Worm (Caenorhabditis elegans) whole organism, L2 larva: ENCODE data around the gene srg-45.

ENCODE experiments used
- C34F6.9 ChIP-seq: fragments of 150-350 bp; optimal IDR thresholded peaks from 2 replicates; lab custom pipeline; 2014; ENCODE audit warnings: missing biosample characterization, missing genetic modification characterization
- F13H6.1 ChIP-seq: sonication (generic microtip); optimal IDR thresholded peaks from 2 replicates; lab custom pipeline; 2016; ENCODE audit warnings: missing genetic modification characterization, missing compliant biosample characterization
- R02D3.7 ChIP-seq: fragments of 150-350 bp; optimal IDR thresholded peaks from 2 replicates; lab custom pipeline; 2014; ENCODE audit warnings: missing biosample characterization, missing genetic modification characterization
- Y55F3AM.14 ChIP-seq: fragments of 200-800 bp; sonication (Bioruptor generic); optimal IDR thresholded peaks from 2 replicates; lab custom pipeline; 2018; ENCODE audit warnings: mild to moderate bottlenecking, missing genetic modification characterization, missing compliant biosample characterization
- ZK546.5 ChIP-seq: sonication (generic microtip); optimal IDR thresholded peaks from 2 replicates; lab custom pipeline; 2017; ENCODE audit warnings: missing biosample characterization, missing genetic modification characterization
- aly-2 ChIP-seq: fragments of 150-350 bp; optimal IDR thresholded peaks from 2 replicates; lab custom pipeline; 2014; ENCODE audit warnings: missing biosample characterization, missing genetic modification characterization
- ama-1 ChIP-seq: fragments of 150-350 bp; optimal IDR thresholded peaks from 2 replicates; lab custom pipeline; 2018; ENCODE audit warnings: inconsistent platforms
- blmp-1 ChIP-seq: sonication (generic microtip); optimal IDR thresholded peaks from 2 replicates; lab custom pipeline; 2017; ENCODE audit warnings: missing genetic modification characterization, mild to moderate bottlenecking, missing compliant biosample characterization, antibody characterized with exemption, moderate library complexity; ENCODE audit not compliant: insufficient read depth
- ceh-16 ChIP-seq: fragments of 150-350 bp; optimal IDR thresholded peaks from 2 replicates; lab custom pipeline; 2014; ENCODE audit warnings: missing biosample characterization, missing genetic modification characterization
- ceh-82 ChIP-seq: fragments of 150-350 bp; optimal IDR thresholded peaks from 2 replicates; lab custom pipeline; 2014; ENCODE audit warnings: missing biosample characterization, missing genetic modification characterization
- crh-2 ChIP-seq: sonication (generic microtip); optimal IDR thresholded peaks from 2 replicates; lab custom pipeline; 2017; ENCODE audit warnings: missing biosample characterization, missing genetic modification characterization
- dmd-4 ChIP-seq: sonication (generic microtip); optimal IDR thresholded peaks from 2 replicates; lab custom pipeline; 2017; ENCODE audit warnings: missing biosample characterization, missing genetic modification characterization
- egl-27 ChIP-seq: sonication (generic microtip); optimal IDR thresholded peaks from 3 replicates; lab custom pipeline; 2017; ENCODE audit warnings: missing biosample characterization, missing genetic modification reagents, missing genetic modification characterization
- elt-1 ChIP-seq: fragments of 150-350 bp; optimal IDR thresholded peaks from 2 replicates; lab custom pipeline; 2014; ENCODE audit warnings: missing biosample characterization, missing genetic modification characterization
- elt-3 ChIP-seq: sonication (generic microtip); optimal IDR thresholded peaks from 2 replicates; lab custom pipeline; 2017; ENCODE audit warnings: missing biosample characterization, missing genetic modification characterization
- fos-1 ChIP-seq: fragments of 150-350 bp; optimal IDR thresholded peaks from 2 replicates; lab custom pipeline; 2014; ENCODE audit warnings: missing biosample characterization, missing genetic modification characterization
- gmeb-1 ChIP-seq: fragments of 150-350 bp; optimal IDR thresholded peaks from 2 replicates; lab custom pipeline; 2014; ENCODE audit warnings: missing biosample characterization, missing genetic modification characterization
- lin-11 ChIP-seq: fragments of 150-350 bp; sonication (generic microtip); optimal IDR thresholded peaks from 2 replicates; lab custom pipeline; 2014; ENCODE audit warnings: missing biosample characterization, missing genetic modification characterization, inconsistent platforms, mixed read lengths
- lin-13 ChIP-seq: fragments of 150-350 bp; optimal IDR thresholded peaks from 2 replicates; lab custom pipeline; 2014; ENCODE audit warnings: missing biosample characterization, missing genetic modification reagents, missing genetic modification characterization
- lin-39 ChIP-seq: fragments of 150-350 bp; optimal IDR thresholded peaks from 2 replicates; lab custom pipeline; 2014; ENCODE audit warnings: missing biosample characterization, missing genetic modification reagents, missing genetic modification characterization
- lsy-2 ChIP-seq, 2 experiments: fragments of 150-350 bp in 1 of 2; sonication (generic microtip) in 1 of 2; optimal IDR thresholded peaks; 2 replicates each; lab custom pipeline; 2014 to 2017; ENCODE audit warnings: missing biosample characterization in 2 of 2, missing genetic modification characterization in 2 of 2
- mbf-1 ChIP-seq: sonication (generic microtip); optimal IDR thresholded peaks from 2 replicates; lab custom pipeline; 2017; ENCODE audit warnings: missing biosample characterization, missing genetic modification characterization
- mdl-1 ChIP-seq, 2 experiments: fragments of 150-350 bp in 1 of 2; sonication (generic microtip) in 1 of 2; optimal IDR thresholded peaks; 2 replicates each; lab custom pipeline; 2017; ENCODE audit warnings: missing biosample characterization in 2 of 2, missing genetic modification characterization in 2 of 2
- nhr-10 ChIP-seq: sonication (generic microtip); optimal IDR thresholded peaks from 2 replicates; lab custom pipeline; 2017; ENCODE audit warnings: missing biosample characterization, missing genetic modification characterization
- nhr-11 ChIP-seq: fragments of 150-350 bp; optimal IDR thresholded peaks from 2 replicates; lab custom pipeline; 2014; ENCODE audit warnings: missing biosample characterization, missing genetic modification characterization
- nhr-12 ChIP-seq: fragments of 150-350 bp; optimal IDR thresholded peaks from 2 replicates; lab custom pipeline; 2014; ENCODE audit warnings: missing biosample characterization, missing genetic modification characterization
- nhr-129 ChIP-seq: fragments of 150-350 bp; optimal IDR thresholded peaks from 2 replicates; lab custom pipeline; 2014; ENCODE audit warnings: missing biosample characterization, missing genetic modification characterization
- nhr-21 ChIP-seq: fragments of 150-350 bp; optimal IDR thresholded peaks from 2 replicates; lab custom pipeline; 2014; ENCODE audit warnings: missing biosample characterization, missing genetic modification characterization
- nhr-23 ChIP-seq: fragments of 150-350 bp; optimal IDR thresholded peaks from 2 replicates; lab custom pipeline; 2014; ENCODE audit warnings: missing biosample characterization, missing genetic modification reagents, missing genetic modification characterization
- nhr-237 ChIP-seq: fragments of 150-350 bp; optimal IDR thresholded peaks from 2 replicates; lab custom pipeline; 2014; ENCODE audit warnings: missing biosample characterization, missing genetic modification characterization
- nhr-25 ChIP-seq: fragments of 150-350 bp; sonication (generic microtip); optimal IDR thresholded peaks from 3 replicates; lab custom pipeline; 2014; ENCODE audit warnings: missing biosample characterization, missing genetic modification characterization
- nhr-6 ChIP-seq: fragments of 150-350 bp; optimal IDR thresholded peaks from 2 replicates; lab custom pipeline; 2014; ENCODE audit warnings: missing biosample characterization, missing genetic modification characterization
- nhr-77 ChIP-seq: fragments of 150-350 bp; optimal IDR thresholded peaks from 2 replicates; lab custom pipeline; 2014; ENCODE audit warnings: missing biosample characterization, missing genetic modification characterization
- peb-1 ChIP-seq: fragments of 150-350 bp; optimal IDR thresholded peaks from 2 replicates; lab custom pipeline; 2014; ENCODE audit warnings: missing biosample characterization, missing genetic modification characterization
- sem-4 ChIP-seq: fragments of 150-350 bp; optimal IDR thresholded peaks from 2 replicates; lab custom pipeline; 2014; ENCODE audit warnings: missing biosample characterization, missing genetic modification reagents, missing genetic modification characterization
- skn-1 ChIP-seq: sonication (generic microtip); optimal IDR thresholded peaks from 2 replicates; lab custom pipeline; 2017; ENCODE audit warnings: missing biosample characterization, missing genetic modification characterization
- sma-3 ChIP-seq: sonication (generic microtip); optimal IDR thresholded peaks from 2 replicates; lab custom pipeline; 2016; ENCODE audit warnings: missing genetic modification reagents, missing genetic modification characterization, missing compliant biosample characterization
- sma-9 ChIP-seq, 2 experiments: fragments of 150-350 bp in 1 of 2; sonication (generic microtip) in 1 of 2; optimal IDR thresholded peaks; 2 replicates each; lab custom pipeline; 2014 to 2016; ENCODE audit warnings: missing genetic modification characterization in 2 of 2, mild to moderate bottlenecking in 1 of 2, missing biosample characterization in 1 of 2, missing compliant biosample characterization in 1 of 2, missing genetic modification reagents in 1 of 2, moderate library complexity in 1 of 2
- snpc-4 ChIP-seq: fragments of 150-350 bp; optimal IDR thresholded peaks from 2 replicates; lab custom pipeline; 2014; ENCODE audit warnings: missing biosample characterization, missing genetic modification characterization
- unc-39 ChIP-seq: fragments of 150-350 bp; optimal IDR thresholded peaks from 2 replicates; lab custom pipeline; 2014; ENCODE audit warnings: missing biosample characterization, missing genetic modification characterization
- unc-55 ChIP-seq: fragments of 150-350 bp; sonication (generic microtip); optimal IDR thresholded peaks from 3 replicates; lab custom pipeline; 2014; ENCODE audit warnings: missing biosample characterization, missing genetic modification reagents, missing genetic modification characterization
- unc-62 ChIP-seq: fragments of 150-350 bp; optimal IDR thresholded peaks from 2 replicates; lab custom pipeline; 2014; ENCODE audit warnings: missing biosample characterization, missing genetic modification reagents, missing genetic modification characterization
- ztf-1 ChIP-seq: fragments of 200-800 bp; sonication (Bioruptor generic); conservative IDR thresholded peaks from 2 replicates; pipeline ENCODE4 v1.3.6; 2022; ENCODE audit warnings: missing genetic modification characterization, missing compliant biosample characterization
- ztf-11 ChIP-seq: sonication (generic microtip); optimal IDR thresholded peaks from 2 replicates; lab custom pipeline; 2017; ENCODE audit warnings: missing biosample characterization, missing genetic modification characterization
- ztf-4 ChIP-seq: fragments of 150-350 bp; optimal IDR thresholded peaks from 2 replicates; lab custom pipeline; 2014; ENCODE audit warnings: missing biosample characterization, missing genetic modification characterization

Gene srg-45

ce11 chrV:12298184-12298583, 9.1 kb upstream of the srg-45 start:
- TF ChIP-seq egl-27 (tag; lab: Kevin White, UChicago) (no peak), F13H6.1 (tag; lab: Kevin White, UChicago) (no peak), nhr-11 (tag; lab: Kevin White, UChicago) (no peak), sma-3 (GFP tag; lab: Kevin White, UChicago) (peak; percentile 12), fos-1 (peak; percentile 92), sma-9 (GFP tag; optimal IDR thresholded peaks at IDR 0.05; lab: Kevin White, UChicago) (peak; percentile 84), sma-9 (tag; optimal IDR thresholded peaks at IDR 0.05; lab: Kevin White, UChicago) (no peak), ceh-82 (tag; lab: Kevin White, UChicago) (no peak), nhr-6 (tag; lab: Kevin White, UChicago) (no peak), mdl-1 (tag; optimal IDR thresholded peaks at IDR 0.05; lab: Kevin White, UChicago) (no peak), crh-2 (tag; lab: Kevin White, UChicago) (peak; percentile 51), ceh-16 (tag; lab: Kevin White, UChicago) (no peak), Y55F3AM.14 (GFP tag; lab: Kevin White, UChicago) (no peak)

ce11 chrV:12299244-12299766, 8.0 kb upstream of the srg-45 start:
- TF ChIP-seq blmp-1 (tag; lab: Kevin White, UChicago), result peak; percentile 20
- TF ChIP-seq peb-1, result no peak
- TF ChIP-seq sma-9 (GFP tag; optimal IDR thresholded peaks at IDR 0.05; lab: Kevin White, UChicago), result peak; percentile 66
- TF ChIP-seq sma-9 (tag; optimal IDR thresholded peaks at IDR 0.05; lab: Kevin White, UChicago), result no peak
- TF ChIP-seq sma-3 (GFP tag; lab: Kevin White, UChicago), result peak; percentile 40
- TF ChIP-seq unc-62 (GFP tag; lab: Kevin White, UChicago), result no peak
- TF ChIP-seq skn-1, result no peak
- no peak for TF ChIP-seq nhr-129 (tag; lab: Kevin White, UChicago)
- TF ChIP-seq lin-11 (tag; lab: Kevin White, UChicago), result no peak
- no peak for TF ChIP-seq ztf-11 (tag; lab: Kevin White, UChicago)
- no peak for TF ChIP-seq nhr-25 (tag; lab: Kevin White, UChicago)
- no peak for TF ChIP-seq C34F6.9 (tag; lab: Kevin White, UChicago)
- TF ChIP-seq, all 48 proteins: peak for 3

DNA sequence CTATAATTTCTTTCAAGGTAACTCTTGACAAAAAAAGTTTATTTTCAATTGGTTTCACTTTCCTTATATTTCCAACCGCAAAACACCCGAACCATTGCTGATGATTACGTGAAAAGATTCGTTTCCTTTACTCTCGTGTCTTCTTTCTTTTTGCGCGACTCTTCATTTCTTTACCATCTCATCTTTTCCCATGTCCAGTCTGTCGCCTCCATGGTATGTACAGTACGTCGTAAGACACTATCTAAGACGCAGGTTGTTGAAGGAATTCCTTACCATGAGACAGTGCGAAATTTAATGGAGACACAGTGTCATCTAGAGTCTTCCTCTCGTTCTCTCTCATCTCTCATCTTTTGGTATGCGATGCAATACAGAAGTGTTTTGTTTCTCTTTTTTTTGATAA, 7.1 kb upstream of the srg-45 start:
- TF ChIP-seq ceh-82 (tag; lab: Kevin White, UChicago) (no peak), lin-13 (GFP tag; lab: Kevin White, UChicago) (no peak), elt-3 (no peak), nhr-11 (tag; lab: Kevin White, UChicago) (no peak), nhr-21 (tag; lab: Kevin White, UChicago) (peak; percentile 87), nhr-129 (tag; lab: Kevin White, UChicago) (peak; percentile 89), skn-1 (no peak), blmp-1 (tag; lab: Kevin White, UChicago) (peak; percentile 84), lin-11 (tag; lab: Kevin White, UChicago) (no peak), gmeb-1 (tag; lab: Kevin White, UChicago) (peak; percentile 67), unc-55 (no peak), ZK546.5 (no peak), lsy-2 (tag; optimal IDR thresholded peaks at IDR 0.05; lab: Kevin White, UChicago) (peak in 1 of 2 experiments; percentile 60), dmd-4 (tag; lab: Kevin White, UChicago) (no peak), sma-3 (GFP tag; lab: Kevin White, UChicago) (peak; percentile 86), fos-1 (peak; percentile 82), sma-9 (GFP tag; optimal IDR thresholded peaks at IDR 0.05; lab: Kevin White, UChicago) (peak; percentile 89), sma-9 (tag; optimal IDR thresholded peaks at IDR 0.05; lab: Kevin White, UChicago) (no peak), ceh-16 (tag; lab: Kevin White, UChicago) (no peak), aly-2 (tag; lab: Kevin White, UChicago) (no peak), elt-1 (tag; lab: Kevin White, UChicago) (no peak), mbf-1 (tag; lab: Kevin White, UChicago) (no peak), sem-4 (tag; lab: Kevin White, UChicago) (peak; percentile 64), ama-1 (lab: Kevin White, UChicago) (no peak), peb-1 (no peak), lin-39 (tag; lab: Kevin White, UChicago) (no peak), mdl-1 (tag; optimal IDR thresholded peaks at IDR 0.05; lab: Kevin White, UChicago) (peak in 1 of 2 experiments; percentile 18), crh-2 (tag; lab: Kevin White, UChicago) (peak; percentile 80), nhr-10 (tag; lab: Kevin White, UChicago) (no peak), C34F6.9 (tag; lab: Kevin White, UChicago) (peak; percentile 54), R02D3.7 (no peak), nhr-6 (tag; lab: Kevin White, UChicago) (no peak), snpc-4 (tag; lab: Kevin White, UChicago) (peak; percentile 1), nhr-25 (tag; lab: Kevin White, UChicago) (peak; percentile 88), ztf-1 (no peak), unc-62 (GFP tag; lab: Kevin White, UChicago) (no peak), F13H6.1 (tag; lab: Kevin White, UChicago) (peak; percentile 71), ztf-4 (tag; lab: Kevin White, UChicago) (no peak), unc-39 (tag; lab: Kevin White, UChicago) (no peak), Y55F3AM.14 (GFP tag; lab: Kevin White, UChicago) (no peak), nhr-23 (tag; lab: Kevin White, UChicago) (no peak), nhr-77 (tag; lab: Kevin White, UChicago) (no peak), egl-27 (tag; lab: Kevin White, UChicago) (peak; percentile 75), nhr-237 (tag; lab: Kevin White, UChicago) (no peak), nhr-12 (no peak)
